Worm (Caenorhabditis elegans): ENCODE measurements around the gene mod-1.

Gene mod-1

ce11 chrV:8944481-8944880 is 30.6 kb upstream of the mod-1 start:
- TF ChIP-seq elt-1 (tag; optimal IDR thresholded peaks at IDR 0.05) (no peak), zag-1 (tag; optimal IDR thresholded peaks at IDR 0.05) (no peak), gmeb-1 (tag; optimal IDR thresholded peaks at IDR 0.05) (no peak), lin-11 (tag; optimal IDR thresholded peaks at IDR 0.05) (no peak), ceh-16 (tag; optimal IDR thresholded peaks at IDR 0.05) (no peak), elt-3 (tag; optimal IDR thresholded peaks at IDR 0.05) (no peak), sem-4 (tag; optimal IDR thresholded peaks at IDR 0.05) (no peak), lin-39 (tag; optimal IDR thresholded peaks at IDR 0.05) (no peak), alr-1 (tag; optimal IDR thresholded peaks at IDR 0.05) (no peak)

- TF ChIP-seq ama-1 (optimal IDR thresholded peaks at IDR 0.05) (no peak), mdl-1 (tag; optimal IDR thresholded peaks at IDR 0.05) (no peak), nhr-12 (tag; optimal IDR thresholded peaks at IDR 0.05) (no peak), R02D3.7 (tag; optimal IDR thresholded peaks at IDR 0.05) (no peak), alr-1 (tag; optimal IDR thresholded peaks at IDR 0.05) (no peak), blmp-1 (tag; optimal IDR thresholded peaks at IDR 0.05; ENCODE audit: insufficient read depth) (no peak)
Measured at ce11 chrV:8943963-8944362, 30.1 kb upstream of the mod-1 start, which contains the start of gene T19A5.3. Gene T19A5.3, minus strand, starts transcription at chrV:8944063.

ce11 chrV:8942437-8942978 is 28.7 kb upstream of the mod-1 start:
- TF ChIP-seq lin-11 (tag; optimal IDR thresholded peaks at IDR 0.05) = no peak
- TF ChIP-seq blmp-1 (tag; optimal IDR thresholded peaks at IDR 0.05; ENCODE audit: insufficient read depth) = peak; percentile 70

- no peak for TF ChIP-seq ama-1 (optimal IDR thresholded peaks at IDR 0.05)
- no peak for TF ChIP-seq nhr-25 (tag; optimal IDR thresholded peaks at IDR 0.05)
- no peak for TF ChIP-seq nhr-129 (tag; optimal IDR thresholded peaks at IDR 0.05)
- no peak for TF ChIP-seq crh-2 (tag; optimal IDR thresholded peaks at IDR 0.05)
- TF ChIP-seq R02D3.7 (tag; optimal IDR thresholded peaks at IDR 0.05) = no peak
- no peak for TF ChIP-seq blmp-1 (tag; optimal IDR thresholded peaks at IDR 0.05; ENCODE audit: insufficient read depth)
- no peak for TF ChIP-seq sma-3 (GFP tag; optimal IDR thresholded peaks at IDR 0.05)
- TF ChIP-seq alr-1 (tag; optimal IDR thresholded peaks at IDR 0.05) = no peak
- TF ChIP-seq nhr-23 (tag; optimal IDR thresholded peaks at IDR 0.05) = no peak
- no peak for TF ChIP-seq Y55F3AM.14 (GFP tag; optimal IDR thresholded peaks at IDR 0.05)
- TF ChIP-seq ztf-11 (tag; optimal IDR thresholded peaks at IDR 0.05) = no peak
- no peak for TF ChIP-seq dmd-4 (tag; optimal IDR thresholded peaks at IDR 0.05)
- TF ChIP-seq lsy-2 (tag; optimal IDR thresholded peaks at IDR 0.05) = no peak
- TF ChIP-seq nhr-11 (tag; optimal IDR thresholded peaks at IDR 0.05) = no peak
- TF ChIP-seq lin-13 (GFP tag; optimal IDR thresholded peaks at IDR 0.05) = no peak
Measured at ce11 chrV:8940419-8940818, 26.6 kb upstream of the mod-1 start.

ce11 chrV:8939424-8940065 is 25.7 kb upstream of the mod-1 start:
- TF ChIP-seq gmeb-1 (tag; optimal IDR thresholded peaks at IDR 0.05) = no peak
- TF ChIP-seq alr-1 (tag; optimal IDR thresholded peaks at IDR 0.05) = no peak
- TF ChIP-seq unc-55 (GFP tag; optimal IDR thresholded peaks at IDR 0.05) = no peak
- TF ChIP-seq nhr-237 (tag; optimal IDR thresholded peaks at IDR 0.05) = no peak
- no peak for TF ChIP-seq ceh-16 (tag; optimal IDR thresholded peaks at IDR 0.05)
- TF ChIP-seq mdl-1 (tag; optimal IDR thresholded peaks at IDR 0.05) = no peak
- no peak for TF ChIP-seq elt-1 (tag; optimal IDR thresholded peaks at IDR 0.05)
- no peak for TF ChIP-seq R02D3.7 (tag; optimal IDR thresholded peaks at IDR 0.05)
- TF ChIP-seq nhr-12 (tag; optimal IDR thresholded peaks at IDR 0.05) = no peak
- TF ChIP-seq nhr-25 (tag; optimal IDR thresholded peaks at IDR 0.05) = no peak
- TF ChIP-seq fos-1 (tag; optimal IDR thresholded peaks at IDR 0.05) = no peak
- TF ChIP-seq nhr-23 (tag; optimal IDR thresholded peaks at IDR 0.05) = no peak
- peak; percentile 26 for TF ChIP-seq lin-13 (GFP tag; optimal IDR thresholded peaks at IDR 0.05)
- TF ChIP-seq egl-27 (tag; optimal IDR thresholded peaks at IDR 0.05) = no peak
- no peak for TF ChIP-seq lin-11 (tag; optimal IDR thresholded peaks at IDR 0.05)
- TF ChIP-seq nhr-21 (tag; optimal IDR thresholded peaks at IDR 0.05) = no peak
- TF ChIP-seq mbf-1 (tag; optimal IDR thresholded peaks at IDR 0.05) = no peak
- TF ChIP-seq snpc-4 (tag; optimal IDR thresholded peaks at IDR 0.05) = no peak
- no peak for TF ChIP-seq ceh-82 (tag; optimal IDR thresholded peaks at IDR 0.05)
- TF ChIP-seq ama-1 (optimal IDR thresholded peaks at IDR 0.05) = peak; percentile 97
- no peak for TF ChIP-seq sem-4 (tag; optimal IDR thresholded peaks at IDR 0.05)
- TF ChIP-seq lsy-2 (tag; optimal IDR thresholded peaks at IDR 0.05) = peak in 1 of 2 experiments; percentile 43
- peak; percentile 23 for TF ChIP-seq C34F6.9 (tag; optimal IDR thresholded peaks at IDR 0.05)
- no peak for TF ChIP-seq nhr-11 (tag; optimal IDR thresholded peaks at IDR 0.05)
- no peak for TF ChIP-seq sma-9 (GFP tag; optimal IDR thresholded peaks at IDR 0.05)
- TF ChIP-seq sma-9 (tag; optimal IDR thresholded peaks at IDR 0.05) = no peak
- no peak for TF ChIP-seq nhr-10 (tag; optimal IDR thresholded peaks at IDR 0.05)
- TF ChIP-seq ztf-1 (GFP tag; conservative IDR thresholded peaks at IDR 0.05) = no peak
- no peak for TF ChIP-seq blmp-1 (tag; optimal IDR thresholded peaks at IDR 0.05; ENCODE audit: insufficient read depth)
- no peak for TF ChIP-seq lin-39 (tag; optimal IDR thresholded peaks at IDR 0.05)
- no peak for TF ChIP-seq mab-5 (tag; optimal IDR thresholded peaks at IDR 0.05)
- no peak for TF ChIP-seq skn-1 (tag; optimal IDR thresholded peaks at IDR 0.05)
- TF ChIP-seq elt-3 (tag; optimal IDR thresholded peaks at IDR 0.05) = no peak
- TF ChIP-seq zag-1 (tag; optimal IDR thresholded peaks at IDR 0.05) = no peak
- no peak for TF ChIP-seq dmd-4 (tag; optimal IDR thresholded peaks at IDR 0.05)
- no peak for TF ChIP-seq nhr-6 (tag; optimal IDR thresholded peaks at IDR 0.05)
